Worm (Caenorhabditis elegans): ENCODE results near the gene zyg-12.

zyg-12 gene

ce11 chrII:4954099-4954959 is 4.6 kb downstream of the zyg-12 start:
- TF ChIP-seq nfya-1 (tag; optimal IDR thresholded peaks at IDR 0.05), result no peak
- no peak for TF ChIP-seq ceh-18 (tag; optimal IDR thresholded peaks at IDR 0.05)
- TF ChIP-seq dve-1 (tag; optimal IDR thresholded peaks at IDR 0.05), result no peak
- no peak for TF ChIP-seq ceh-14 (tag; optimal IDR thresholded peaks at IDR 0.05)
- TF ChIP-seq nhr-232 (tag; optimal IDR thresholded peaks at IDR 0.05), result no peak

ce11 chrII:4955353-4955752 is 5.7 kb downstream of the zyg-12 start, which contains the start of gene pbs-3:
Gene pbs-3 (minus strand): TSS chrII:4955427.
- TF ChIP-seq ceh-18 (tag; optimal IDR thresholded peaks at IDR 0.05) (peak; percentile 44), hlh-8 (tag; optimal IDR thresholded peaks at IDR 0.05) (peak; percentile 30), ceh-9 (tag; optimal IDR thresholded peaks at IDR 0.05) (no peak), unc-55 (GFP tag; optimal IDR thresholded peaks at IDR 0.05) (no peak), ceh-24 (tag; optimal IDR thresholded peaks at IDR 0.05) (no peak), mec-3 (tag; optimal IDR thresholded peaks at IDR 0.05; ENCODE audit: borderline replicate concordance) (no peak), F13H6.1 (tag; optimal IDR thresholded peaks at IDR 0.05) (peak; percentile 68), unc-3 (GFP tag; conservative IDR thresholded peaks at IDR 0.05) (no peak), unc-3 (tag; optimal IDR thresholded peaks at IDR 0.05) (no peak), pha-4 (tag; optimal IDR thresholded peaks at IDR 0.05) (no peak), ceh-19 (GFP tag; optimal IDR thresholded peaks at IDR 0.05) (no peak), dve-1 (tag; optimal IDR thresholded peaks at IDR 0.05) (no peak), pax-1 (tag; optimal IDR thresholded peaks at IDR 0.05) (no peak), sox-4 (tag; optimal IDR thresholded peaks at IDR 0.05) (no peak), hlh-13 (GFP tag; optimal IDR thresholded peaks at IDR 0.05) (no peak), Y22D7AL.16 (tag; optimal IDR thresholded peaks at IDR 0.05) (no peak), unc-42 (tag; optimal IDR thresholded peaks at IDR 0.05) (peak; percentile 60), eyg-1 (tag; optimal IDR thresholded peaks at IDR 0.05) (no peak), lim-6 (tag; optimal IDR thresholded peaks at IDR 0.05) (peak; percentile 78), tbx-2 (tag; optimal IDR thresholded peaks at IDR 0.05) (peak; percentile 88), hlh-30 (tag; optimal IDR thresholded peaks at IDR 0.05; ENCODE audit: insufficient read depth) (no peak), ceh-45 (GFP tag; IDR thresholded peaks at IDR 0.05) (no peak), lin-11 (tag; optimal IDR thresholded peaks at IDR 0.05) (no peak), ceh-6 (GFP tag; optimal IDR thresholded peaks at IDR 0.05) (no peak), ceh-34 (tag; optimal IDR thresholded peaks at IDR 0.05) (peak; percentile 29), nhr-11 (tag; optimal IDR thresholded peaks at IDR 0.05) (no peak), ama-1 (optimal IDR thresholded peaks at IDR 0.05) (no peak), sox-2 (GFP tag; IDR thresholded peaks at IDR 0.05) (peak; percentile 15; the same call in 1 of the 2 replicates), pag-3 (tag; optimal IDR thresholded peaks at IDR 0.05; ENCODE audit: borderline replicate concordance) (no peak), T23F11.4 (GFP tag; optimal IDR thresholded peaks at IDR 0.05) (no peak), ztf-16 (tag; optimal IDR thresholded peaks at IDR 0.05) (no peak), ref-2 (tag; optimal IDR thresholded peaks at IDR 0.05) (peak; percentile 46), unc-86 (tag; optimal IDR thresholded peaks at IDR 0.05) (peak; percentile 13), pha-2 (tag; optimal IDR thresholded peaks at IDR 0.05) (no peak), nfya-1 (tag; optimal IDR thresholded peaks at IDR 0.05) (peak; percentile 60), fax-1 (tag; optimal IDR thresholded peaks at IDR 0.05) (peak; percentile 54), gmeb-2 (tag; optimal IDR thresholded peaks at IDR 0.05) (no peak), pqm-1 (tag; optimal IDR thresholded peaks at IDR 0.05) (no peak), madf-2 (tag; optimal IDR thresholded peaks at IDR 0.05) (peak; percentile 6), odd-2 (tag; optimal IDR thresholded peaks at IDR 0.05) (no peak), hlh-15 (tag; optimal IDR thresholded peaks at IDR 0.05) (no peak), rnt-1 (tag; optimal IDR thresholded peaks at IDR 0.05) (peak; percentile 66), tbx-7 (tag; optimal IDR thresholded peaks at IDR 0.05) (peak; percentile 13), pat-9 (tag; optimal IDR thresholded peaks at IDR 0.05) (no peak), fkh-10 (GFP tag; optimal IDR thresholded peaks at IDR 0.05) (no peak), ceh-48 (tag; optimal IDR thresholded peaks at IDR 0.05) (no peak), hlh-6 (tag; optimal IDR thresholded peaks at IDR 0.05) (no peak), ceh-14 (tag; optimal IDR thresholded peaks at IDR 0.05) (peak; percentile 74), ceh-22 (tag; optimal IDR thresholded peaks at IDR 0.05) (no peak)
